Fruit fly (Drosophila melanogaster) whole organism, prepupa: ENCODE measurements around the gene msps.
A peak's percentile ranks its signal among the peaks of the same experiment; 100 is the strongest.

ENCODE experiments used
- Blimp-1 ChIP-seq: fragments of 200-800 bp; sonication (Bioruptor generic); optimal IDR thresholded peaks from 3 replicates; lab custom pipeline; 2017; ENCODE audit warnings: missing biosample characterization, missing genetic modification characterization, mild to moderate bottlenecking, moderate library complexity, missing genetic modification reagents
- CG10669 ChIP-seq: fragments of 200-800 bp; sonication (Bioruptor generic); optimal IDR thresholded peaks from 3 replicates; lab custom pipeline; 2018; ENCODE audit warnings: missing biosample characterization, mild to moderate bottlenecking, missing genetic modification characterization, moderate library complexity
- CG11762 ChIP-seq: fragments of 200-800 bp; sonication (Bioruptor generic); optimal IDR thresholded peaks from 3 replicates; lab custom pipeline; 2016; ENCODE audit warnings: missing biosample characterization, missing genetic modification characterization; ENCODE audit not compliant: insufficient read depth
- CG11902 ChIP-seq: fragments of 200-800 bp; sonication (Bioruptor generic); optimal IDR thresholded peaks from 3 replicates; lab custom pipeline; 2016; ENCODE audit warnings: missing biosample characterization, missing genetic modification characterization
- CG15336 ChIP-seq: fragments of 200-800 bp; sonication (Bioruptor generic); IDR thresholded peaks from 2 replicates; pipeline ENCODE4 v1.3.6; 2022; ENCODE audit warnings: missing biosample characterization, missing genetic modification characterization
- CG1621 ChIP-seq: fragments of 200-800 bp; sonication (Bioruptor generic); optimal IDR thresholded peaks from 3 replicates; lab custom pipeline; 2018; ENCODE audit warnings: missing biosample characterization, mild to moderate bottlenecking, missing genetic modification characterization
- CG32006 ChIP-seq: fragments of 200-800 bp; sonication (Bioruptor generic); optimal IDR thresholded peaks from 3 replicates; lab custom pipeline; 2017; ENCODE audit warnings: missing biosample characterization, mild to moderate bottlenecking, missing genetic modification characterization
- CG34406 ChIP-seq: fragments of 200-800 bp; sonication (Bioruptor generic); optimal IDR thresholded peaks from 3 replicates; lab custom pipeline; 2016; ENCODE audit warnings: missing biosample characterization, missing genetic modification characterization
- CG3919 ChIP-seq: fragments of 200-800 bp; sonication (Bioruptor generic); optimal IDR thresholded peaks from 3 replicates; lab custom pipeline; 2016; ENCODE audit warnings: missing biosample characterization, missing genetic modification characterization
- CG6276 ChIP-seq: fragments of 200-800 bp; sonication (Bioruptor generic); optimal IDR thresholded peaks from 2 replicates; lab custom pipeline; 2017; ENCODE audit warnings: missing biosample characterization, mild to moderate bottlenecking, missing genetic modification characterization
- CG6808 ChIP-seq: fragments of 200-800 bp; sonication (Bioruptor generic); optimal IDR thresholded peaks from 3 replicates; lab custom pipeline; 2017; ENCODE audit warnings: missing biosample characterization, missing genetic modification characterization, mild to moderate bottlenecking, moderate library complexity, missing genetic modification reagents
- CG6854 ChIP-seq: fragments of 200-800 bp; sonication (Bioruptor generic); optimal IDR thresholded peaks from 2 replicates; lab custom pipeline; 2017; ENCODE audit warnings: missing biosample characterization, mild to moderate bottlenecking, missing genetic modification characterization
- CG7368 ChIP-seq: fragments of 200-800 bp; sonication (Bioruptor generic); optimal IDR thresholded peaks from 3 replicates; lab custom pipeline; 2016; ENCODE audit warnings: missing biosample characterization, missing genetic modification characterization
- CG8119 ChIP-seq: fragments of 200-800 bp; sonication (Bioruptor generic); IDR thresholded peaks from 3 replicates; pipeline ENCODE4 v1.3.6; 2022; ENCODE audit warnings: missing biosample characterization, missing genetic modification characterization
- CG8319 ChIP-seq: fragments of 200-800 bp; sonication (Bioruptor generic); optimal IDR thresholded peaks from 3 replicates; lab custom pipeline; 2016; ENCODE audit warnings: missing biosample characterization, missing genetic modification characterization
- CG9139 ChIP-seq: fragments of 200-800 bp; sonication (Bioruptor generic); optimal IDR thresholded peaks from 3 replicates; lab custom pipeline; 2017; ENCODE audit warnings: missing biosample characterization, mild to moderate bottlenecking, missing genetic modification characterization
- Eip75B ChIP-seq: fragments of 200-800 bp; sonication (Bioruptor generic); optimal IDR thresholded peaks from 3 replicates; lab custom pipeline; 2016; ENCODE audit warnings: missing biosample characterization, missing genetic modification characterization
- Eip78C ChIP-seq: fragments of 200-800 bp; sonication (Bioruptor generic); peaks from one replicate; lab custom pipeline; 2016; ENCODE audit warnings: missing biosample characterization, missing genetic modification characterization
- Gug ChIP-seq: fragments of 200-800 bp; sonication (Bioruptor generic); IDR thresholded peaks from 2 replicates; pipeline ENCODE4 v1.3.6; 2022; ENCODE audit warnings: missing biosample characterization, missing genetic modification characterization
- Hr38 ChIP-seq: sonication (Bioruptor generic); optimal IDR thresholded peaks from 2 replicates; lab custom pipeline; 2016; ENCODE audit warnings: missing biosample characterization, missing genetic modification characterization
- Hr39 ChIP-seq: fragments of 200-800 bp; sonication (Bioruptor generic); optimal IDR thresholded peaks from 2 replicates; lab custom pipeline; 2016; ENCODE audit warnings: missing biosample characterization, missing genetic modification characterization
- Hr4 ChIP-seq: fragments of 200-800 bp; sonication (Bioruptor generic); optimal IDR thresholded peaks from 3 replicates; lab custom pipeline; 2016; ENCODE audit warnings: missing biosample characterization, missing genetic modification characterization
- Lpt ChIP-seq: fragments of 200-800 bp; sonication (Bioruptor generic); optimal IDR thresholded peaks from 3 replicates; lab custom pipeline; 2016; ENCODE audit warnings: missing biosample characterization, missing genetic modification characterization
- OdsH ChIP-seq: fragments of 200-800 bp; sonication (Bioruptor generic); optimal IDR thresholded peaks from 3 replicates; lab custom pipeline; 2016; ENCODE audit warnings: missing biosample characterization, missing genetic modification characterization
- Sox102F ChIP-seq: fragments of 200-800 bp; sonication (Bioruptor generic); optimal IDR thresholded peaks from 2 replicates; lab custom pipeline; 2016; ENCODE audit warnings: missing biosample characterization, mild to moderate bottlenecking, missing genetic modification characterization
- Sox15 ChIP-seq: fragments of 200-800 bp; sonication (Bioruptor generic); optimal IDR thresholded peaks from 3 replicates; lab custom pipeline; 2016; ENCODE audit warnings: missing biosample characterization, missing genetic modification characterization
- achi ChIP-seq: fragments of 200-800 bp; sonication (Bioruptor generic); optimal IDR thresholded peaks from 3 replicates; lab custom pipeline; 2016; ENCODE audit warnings: missing biosample characterization, missing genetic modification characterization
- acj6 ChIP-seq: fragments of 200-800 bp; sonication (Bioruptor generic); optimal IDR thresholded peaks from 3 replicates; lab custom pipeline; 2016; ENCODE audit warnings: missing biosample characterization, missing genetic modification characterization
- dac ChIP-seq: fragments of 200-800 bp; sonication (Bioruptor generic); optimal IDR thresholded peaks from 2 replicates; lab custom pipeline; 2017; ENCODE audit warnings: missing biosample characterization, mild to moderate bottlenecking, missing genetic modification characterization
- eg ChIP-seq: fragments of 200-800 bp; sonication (Bioruptor generic); IDR thresholded peaks from 3 replicates; pipeline ENCODE4 v1.3.6; 2022; ENCODE audit warnings: missing biosample characterization, missing genetic modification characterization
- esn ChIP-seq: fragments of 200-800 bp; sonication (Bioruptor generic); optimal IDR thresholded peaks from 2 replicates; lab custom pipeline; 2016; ENCODE audit warnings: missing biosample characterization, mild to moderate bottlenecking, missing genetic modification characterization, moderate library complexity
- fd59A ChIP-seq: fragments of 200-800 bp; sonication (Bioruptor generic); optimal IDR thresholded peaks from 2 replicates; lab custom pipeline; 2017; ENCODE audit warnings: missing biosample characterization, mild to moderate bottlenecking, missing genetic modification characterization, missing genetic modification reagents
- lz ChIP-seq: fragments of 200-800 bp; sonication (Bioruptor generic); optimal IDR thresholded peaks from 3 replicates; lab custom pipeline; 2016; ENCODE audit warnings: missing biosample characterization, missing genetic modification characterization
- net ChIP-seq: fragments of 200-800 bp; sonication (Bioruptor generic); optimal IDR thresholded peaks from 3 replicates; lab custom pipeline; 2016; ENCODE audit warnings: missing biosample characterization, missing genetic modification characterization
- pdm3 ChIP-seq: fragments of 200-800 bp; sonication (Bioruptor generic); optimal IDR thresholded peaks from 3 replicates; lab custom pipeline; 2016; ENCODE audit warnings: missing biosample characterization, missing genetic modification characterization
- spab ChIP-seq: fragments of 200-800 bp; sonication (Bioruptor generic); optimal IDR thresholded peaks from 2 replicates; lab custom pipeline; 2017; ENCODE audit warnings: missing biosample characterization, mild to moderate bottlenecking, missing genetic modification characterization, missing genetic modification reagents
- ss ChIP-seq, 2 experiments: fragments of 200-800 bp; sonication (Bioruptor generic); optimal IDR thresholded peaks; 2 replicates in 1 of 2; 3 replicates in 1 of 2; lab custom pipeline; 2017 to 2018; ENCODE audit warnings: mild to moderate bottlenecking in 2 of 2, missing biosample characterization in 2 of 2, missing genetic modification characterization in 2 of 2, moderate library complexity in 1 of 2
- svp ChIP-seq: fragments of 200-800 bp; sonication (Bioruptor generic); peaks from one replicate; lab custom pipeline; 2016; ENCODE audit warnings: missing biosample characterization, missing genetic modification characterization
- topi ChIP-seq: fragments of 200-800 bp; sonication (Bioruptor generic); optimal IDR thresholded peaks from 3 replicates; lab custom pipeline; 2016; ENCODE audit warnings: missing biosample characterization, missing genetic modification characterization

The msps gene

DNA sequence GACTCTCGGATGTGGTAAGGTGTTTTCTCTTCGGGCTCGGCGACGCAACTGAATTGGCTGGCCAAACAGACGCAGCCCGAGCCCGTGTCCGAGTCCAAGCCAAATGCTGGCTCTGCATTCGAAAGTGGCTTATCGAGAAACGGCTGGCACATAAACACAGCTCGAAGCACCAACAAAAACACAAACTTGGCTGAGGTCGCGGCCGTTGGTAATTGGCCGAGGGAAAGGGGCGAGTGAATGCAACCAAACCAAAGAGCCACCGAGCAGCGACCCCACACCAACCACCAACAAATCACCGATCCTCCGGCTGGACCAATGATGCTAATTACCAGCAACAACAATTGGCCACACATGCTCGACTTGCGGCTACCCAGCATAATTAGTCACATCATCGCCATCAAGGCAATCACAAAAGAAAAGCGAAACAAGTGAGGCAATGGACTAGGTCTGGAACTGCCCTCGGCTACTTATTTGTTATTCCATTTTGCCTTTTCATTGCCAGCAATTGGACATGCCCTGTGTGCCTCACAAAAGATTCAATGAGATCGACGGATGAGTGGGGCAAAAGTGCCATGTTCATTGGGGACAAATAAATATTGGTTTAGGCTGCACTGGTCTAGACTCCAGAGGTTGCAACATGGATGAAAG, 30.5 kb downstream of the msps start, which contains the start of gene CG32855 (continued):
- TF ChIP-seq CG10669 (GFP tag; lab: Kevin White, UChicago) (no peak), CG7368 (GFP tag; lab: Kevin White, UChicago) (no peak), Eip78C (peak; percentile 75), fd59A (GFP tag; lab: Kevin White, UChicago) (no peak), Sox15 (GFP tag; lab: Kevin White, UChicago) (no peak), CG34406 (GFP tag; lab: Kevin White, UChicago) (peak; percentile 10), Hr4 (peak; percentile 32), pdm3 (peak; percentile 23), CG9139 (GFP tag; lab: Kevin White, UChicago) (no peak), CG3919 (GFP tag; lab: Kevin White, UChicago) (peak; percentile 33)

DNA sequence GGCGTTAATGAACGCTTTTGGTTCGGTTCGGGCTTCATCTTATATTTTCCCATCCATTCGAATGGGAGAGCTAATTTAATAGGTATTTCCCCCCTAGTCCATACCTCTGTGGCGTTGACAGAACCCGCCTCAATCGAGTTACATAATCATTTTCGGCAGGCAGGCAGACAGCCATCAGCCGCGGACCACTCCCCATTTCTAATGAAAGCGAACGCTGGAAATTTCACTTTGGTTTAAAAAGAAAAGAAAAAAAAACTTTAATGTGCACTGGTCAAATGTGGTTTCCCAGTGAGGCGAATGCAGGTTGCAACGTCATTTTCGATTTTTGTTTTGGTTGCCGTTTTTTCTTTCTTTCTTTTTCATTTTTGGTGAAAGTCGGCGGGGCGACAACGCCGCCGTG, 31.8 kb downstream of the msps start:
- TF ChIP-seq eg (GFP tag; lab: Robert Waterston, UW) (peak; percentile 47; the same call in 1 of the 3 replicates), CG6854 (GFP tag; lab: Kevin White, UChicago) (peak; percentile 22), Blimp-1 (GFP tag; lab: Kevin White, UChicago) (peak; percentile 96), Gug (GFP tag; lab: Robert Waterston, UW) (no peak), Hr4 (no peak), dac (GFP tag; lab: Kevin White, UChicago) (peak; percentile 25), lz (GFP tag; lab: Kevin White, UChicago) (no peak), CG6276 (GFP tag; lab: Kevin White, UChicago) (peak; percentile 49), CG8119 (GFP tag; lab: Robert Waterston, UW) (peak; percentile 56; the same call in 2 of the 3 replicates), CG15336 (GFP tag; lab: Robert Waterston, UW) (0 out of 2 replicates have a peak, but pooled peaks have one; percentile 7), CG32006 (GFP tag; lab: Kevin White, UChicago) (peak; percentile 13)

DNA sequence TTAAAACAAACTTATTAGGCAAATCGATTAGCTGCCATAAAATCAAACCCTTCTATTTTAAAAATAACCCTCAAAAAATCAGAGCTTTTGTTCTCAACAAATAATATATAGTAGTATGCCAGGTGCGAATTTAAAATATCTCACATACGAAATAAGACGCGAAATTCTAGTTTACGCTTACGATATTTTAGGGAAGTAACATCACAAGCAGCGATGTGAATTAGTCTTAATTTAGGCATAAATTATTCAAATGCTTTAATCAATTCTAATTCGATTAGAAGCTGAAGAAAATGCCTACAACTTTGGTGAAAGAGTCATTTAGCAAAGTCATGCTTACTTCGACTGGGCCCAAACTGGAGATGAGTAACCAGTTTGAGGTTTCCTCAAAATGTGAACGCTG, 33.0 kb downstream of the msps start, which contains the start of gene sxe2:
sxe2 (plus strand) TSS at position 301 of the 400 bp plus-strand sequence.
- TF ChIP-seq Lpt = no peak
- TF ChIP-seq Eip78C = peak; percentile 65
- TF ChIP-seq, all 60 proteins: peak for 1

DNA sequence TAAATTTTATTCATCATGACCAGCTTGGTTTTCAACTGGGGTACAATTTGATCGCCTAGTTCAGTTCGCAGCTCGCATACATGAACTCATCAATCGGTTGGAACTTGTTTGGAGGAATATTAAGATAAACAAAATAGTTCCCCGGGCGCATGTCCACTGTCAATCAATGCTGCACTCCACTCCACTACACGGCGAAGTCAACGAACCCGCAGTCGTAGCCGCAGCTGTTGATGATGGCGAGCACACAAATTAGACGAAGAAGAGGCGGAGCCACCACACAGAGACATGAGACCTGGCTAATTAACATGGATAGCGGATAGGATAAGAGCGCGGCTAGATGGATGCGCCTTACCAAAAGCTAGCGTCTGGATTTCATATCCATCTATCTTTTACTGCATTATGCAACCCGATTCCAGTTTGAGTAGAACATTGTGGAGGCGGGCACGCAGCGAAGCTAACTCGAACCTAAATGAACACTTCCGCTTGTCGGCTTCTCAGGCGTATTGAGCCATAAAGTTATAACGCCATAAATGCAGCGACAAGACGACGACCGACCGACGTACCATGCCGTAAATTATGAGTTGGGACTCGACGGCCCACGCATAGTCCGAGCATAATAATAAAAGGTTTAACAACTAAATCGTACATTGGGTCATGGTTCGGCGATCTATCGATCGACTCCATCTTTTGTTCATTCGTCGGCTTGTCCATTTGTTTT, 41.5 kb downstream of the msps start:
- TF ChIP-seq Blimp-1 (GFP tag; lab: Kevin White, UChicago) (no peak), eg (GFP tag; lab: Robert Waterston, UW) (no peak), OdsH (no peak), net (no peak), CG11902 (GFP tag; lab: Kevin White, UChicago) (no peak), CG3919 (GFP tag; lab: Kevin White, UChicago) (no peak)
- TF ChIP-seq, all 60 proteins: peak for 0

DNA sequence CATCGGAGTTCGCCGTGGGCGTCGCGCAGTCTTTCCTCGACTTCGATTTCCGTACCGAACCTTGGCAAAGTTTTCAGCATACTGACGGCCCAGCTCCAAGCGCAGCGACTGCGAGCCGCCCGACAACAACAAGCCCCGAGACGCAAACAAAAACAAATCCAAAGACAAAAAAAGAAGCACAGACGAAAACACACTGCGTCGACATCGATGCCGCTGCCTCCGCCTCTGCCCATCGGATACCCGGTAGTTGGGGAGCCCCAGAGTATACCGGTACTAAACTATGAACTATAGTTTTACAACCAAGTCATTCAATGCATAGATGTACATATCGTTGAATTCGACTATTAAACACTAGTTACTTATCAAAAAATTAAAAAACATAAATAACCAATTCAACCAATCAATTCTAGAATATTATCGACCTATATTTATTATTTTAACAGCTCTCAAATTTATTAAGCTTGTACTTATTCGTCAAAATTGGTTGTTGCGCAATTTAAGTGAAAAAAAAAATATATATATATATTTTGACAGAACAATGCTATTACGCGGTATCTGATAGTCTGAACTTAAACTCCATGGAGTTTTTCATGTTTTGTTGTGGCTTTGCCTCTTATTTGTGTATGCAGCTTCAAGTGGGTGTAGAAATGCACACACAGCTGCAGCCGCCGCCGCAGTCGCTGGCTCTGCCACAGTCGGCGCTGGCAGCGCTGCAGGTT, 43.6 kb downstream of the msps start:
- TF ChIP-seq CG1621 (tag; lab: Kevin White, UChicago) (peak; percentile 43), fd59A (GFP tag; lab: Kevin White, UChicago) (peak; percentile 71), CG6808 (GFP tag; lab: Kevin White, UChicago) (peak; percentile 82), CG11762 (GFP tag; lab: Kevin White, UChicago) (peak; percentile 80), achi (GFP tag; lab: Kevin White, UChicago) (peak; percentile 84), CG6854 (GFP tag; lab: Kevin White, UChicago) (peak; percentile 26), CG6276 (GFP tag; lab: Kevin White, UChicago) (peak; percentile 91), Sox102F (GFP tag; lab: Kevin White, UChicago) (peak; percentile 56), topi (GFP tag; lab: Kevin White, UChicago) (peak; percentile 70), dac (GFP tag; lab: Kevin White, UChicago) (peak; percentile 63), Gug (GFP tag; lab: Robert Waterston, UW) (peak; percentile 63; the same call in 1 of the 2 replicates), spab (peak; percentile 83), ss (GFP tag; optimal IDR thresholded peaks at IDR 0.05; lab: Kevin White, UChicago) (peak; percentile 83 to 89), CG34406 (GFP tag; lab: Kevin White, UChicago) (peak; percentile 71), acj6 (peak; percentile 83), Eip75B (GFP tag; lab: Kevin White, UChicago) (peak; percentile 73), CG11902 (GFP tag; lab: Kevin White, UChicago) (peak; percentile 28), Hr38 (GFP tag; lab: Kevin White, UChicago) (no peak), CG8319 (peak; percentile 61), esn (GFP tag; lab: Kevin White, UChicago) (peak; percentile 75), Hr39 (GFP tag; lab: Kevin White, UChicago) (peak; percentile 40), svp (GFP tag; lab: Kevin White, UChicago) (peak; percentile 14)
